Worm (Caenorhabditis elegans) whole organism, L3 larva: Measurements from ENCODE around the gene F14B8.6.

Experiments used
- R02D3.7 ChIP-seq: fragments of 150-350 bp; optimal IDR thresholded peaks from 2 replicates; lab custom pipeline; 2014; ENCODE audit warnings: missing biosample characterization, missing genetic modification characterization
- ZK546.5 ChIP-seq: sonication (generic microtip); optimal IDR thresholded peaks from 2 replicates; lab custom pipeline; 2017; ENCODE audit warnings: missing biosample characterization, missing genetic modification characterization
- aly-2 ChIP-seq: fragments of 150-350 bp; optimal IDR thresholded peaks from 2 replicates; lab custom pipeline; 2014; ENCODE audit warnings: missing biosample characterization, missing genetic modification characterization
- ceh-16 ChIP-seq: sonication (generic microtip); optimal IDR thresholded peaks from 2 replicates; lab custom pipeline; 2017; ENCODE audit warnings: missing biosample characterization, missing genetic modification characterization
- ceh-28 ChIP-seq: fragments of 150-350 bp; optimal IDR thresholded peaks from 2 replicates; lab custom pipeline; 2014; ENCODE audit warnings: missing biosample characterization, missing genetic modification reagents, missing genetic modification characterization
- ceh-82 ChIP-seq: fragments of 150-350 bp; optimal IDR thresholded peaks from 2 replicates; lab custom pipeline; 2014; ENCODE audit warnings: missing biosample characterization, missing genetic modification characterization
- ceh-9 ChIP-seq: sonication (generic microtip); optimal IDR thresholded peaks from 2 replicates; lab custom pipeline; 2018; ENCODE audit warnings: missing biosample characterization, missing genetic modification characterization
- egl-27 ChIP-seq: sonication (generic microtip); optimal IDR thresholded peaks from 4 replicates; lab custom pipeline; 2017; ENCODE audit warnings: missing biosample characterization, missing genetic modification reagents, missing genetic modification characterization
- egl-5 ChIP-seq: fragments of 150-350 bp; optimal IDR thresholded peaks from 2 replicates; lab custom pipeline; 2017; ENCODE audit warnings: missing biosample characterization, missing genetic modification reagents, missing genetic modification characterization, inconsistent platforms
- elt-1 ChIP-seq: fragments of 150-350 bp; optimal IDR thresholded peaks from 2 replicates; lab custom pipeline; 2014; ENCODE audit warnings: missing biosample characterization, missing genetic modification characterization
- elt-2 ChIP-seq: sonication (generic microtip); optimal IDR thresholded peaks from 2 replicates; lab custom pipeline; 2016; ENCODE audit warnings: missing genetic modification reagents, mild to moderate bottlenecking, missing genetic modification characterization, missing compliant biosample characterization
- elt-3 ChIP-seq, 3 experiments: fragments of 150-350 bp in 1 of 3; sonication (generic microtip) in 2 of 3; optimal IDR thresholded peaks; 2 replicates in 2 of 3; 4 replicates in 1 of 3; lab custom pipeline; 2014 to 2017; ENCODE audit warnings: missing biosample characterization in 3 of 3, missing genetic modification characterization in 3 of 3
- eor-1 ChIP-seq, 2 experiments: fragments of 150-350 bp; optimal IDR thresholded peaks; 2 replicates each; lab custom pipeline; 2014 to 2018; ENCODE audit warnings: missing biosample characterization in 2 of 2, missing genetic modification characterization in 2 of 2
- fkh-10 ChIP-seq: sonication (generic microtip); optimal IDR thresholded peaks from 2 replicates; lab custom pipeline; 2017; ENCODE audit warnings: missing biosample characterization, missing genetic modification reagents, missing genetic modification characterization
- fkh-2 ChIP-seq: fragments of 150-350 bp; optimal IDR thresholded peaks from 2 replicates; lab custom pipeline; 2014; ENCODE audit warnings: missing biosample characterization, missing genetic modification reagents, missing genetic modification characterization
- fos-1 ChIP-seq: fragments of 150-350 bp; optimal IDR thresholded peaks from 2 replicates; lab custom pipeline; 2014; ENCODE audit warnings: missing biosample characterization, missing genetic modification characterization
- hmg-11 ChIP-seq: sonication (generic microtip); optimal IDR thresholded peaks from 2 replicates; lab custom pipeline; 2016; ENCODE audit warnings: missing genetic modification characterization, missing compliant biosample characterization
- jun-1 ChIP-seq: fragments of 150-350 bp; optimal IDR thresholded peaks from 2 replicates; lab custom pipeline; 2014; ENCODE audit warnings: missing biosample characterization, missing genetic modification reagents, missing genetic modification characterization
- lin-39 ChIP-seq: fragments of 150-350 bp; optimal IDR thresholded peaks from 2 replicates; lab custom pipeline; 2018; ENCODE audit warnings: missing biosample characterization, missing genetic modification reagents, missing genetic modification characterization
- lsy-12 ChIP-seq: sonication (generic microtip); optimal IDR thresholded peaks from 2 replicates; lab custom pipeline; 2016; ENCODE audit warnings: mild to moderate bottlenecking, missing genetic modification characterization, missing compliant biosample characterization
- mdl-1 ChIP-seq: fragments of 150-350 bp; optimal IDR thresholded peaks from 2 replicates; lab custom pipeline; 2014; ENCODE audit warnings: missing biosample characterization, missing genetic modification characterization
- mml-1 ChIP-seq: fragments of 150-350 bp; sonication (generic microtip); optimal IDR thresholded peaks from 3 replicates; lab custom pipeline; 2014; ENCODE audit warnings: missing biosample characterization, missing genetic modification characterization
- nfya-1 ChIP-seq: sonication (generic microtip); optimal IDR thresholded peaks from 2 replicates; lab custom pipeline; 2017; ENCODE audit warnings: missing genetic modification characterization, mild to moderate bottlenecking, missing compliant biosample characterization, antibody characterized with exemption, moderate library complexity; ENCODE audit not compliant: insufficient read depth
- nhr-11 ChIP-seq: fragments of 150-350 bp; optimal IDR thresholded peaks from 2 replicates; lab custom pipeline; 2014; ENCODE audit warnings: missing biosample characterization, missing genetic modification characterization
- nhr-12 ChIP-seq: fragments of 150-350 bp; optimal IDR thresholded peaks from 2 replicates; lab custom pipeline; 2014; ENCODE audit warnings: missing biosample characterization, missing genetic modification characterization
- nhr-23 ChIP-seq: fragments of 150-350 bp; optimal IDR thresholded peaks from 2 replicates; lab custom pipeline; 2014; ENCODE audit warnings: missing biosample characterization, missing genetic modification reagents, missing genetic modification characterization
- nhr-237 ChIP-seq: fragments of 150-350 bp; optimal IDR thresholded peaks from 2 replicates; lab custom pipeline; 2014; ENCODE audit warnings: missing biosample characterization, missing genetic modification characterization
- nhr-25 ChIP-seq: sonication (generic microtip); optimal IDR thresholded peaks from 2 replicates; lab custom pipeline; 2017; ENCODE audit warnings: missing biosample characterization, missing genetic modification characterization
- nhr-28 ChIP-seq: fragments of 150-350 bp; optimal IDR thresholded peaks from 2 replicates; lab custom pipeline; 2014; ENCODE audit warnings: missing biosample characterization, missing genetic modification characterization
- nhr-43 ChIP-seq: sonication (generic microtip); optimal IDR thresholded peaks from 2 replicates; lab custom pipeline; 2016; ENCODE audit warnings: mild to moderate bottlenecking, missing genetic modification characterization, missing compliant biosample characterization; ENCODE audit not compliant: poor library complexity, severe bottlenecking
- nhr-67 ChIP-seq: fragments of 150-350 bp; optimal IDR thresholded peaks from 2 replicates; lab custom pipeline; 2014; ENCODE audit warnings: missing biosample characterization, missing genetic modification characterization
- nhr-76 ChIP-seq: fragments of 150-350 bp; sonication (generic microtip); optimal IDR thresholded peaks from 5 replicates; lab custom pipeline; 2014; ENCODE audit warnings: missing biosample characterization, missing genetic modification characterization
- nhr-77 ChIP-seq: fragments of 150-350 bp; optimal IDR thresholded peaks from 2 replicates; lab custom pipeline; 2014; ENCODE audit warnings: missing biosample characterization, missing genetic modification characterization
- pha-4 ChIP-seq: fragments of 150-350 bp; optimal IDR thresholded peaks from 2 replicates; lab custom pipeline; 2014; ENCODE audit warnings: missing biosample characterization, missing genetic modification reagents, missing genetic modification characterization
- pqm-1 ChIP-seq: fragments of 150-350 bp; optimal IDR thresholded peaks from 2 replicates; lab custom pipeline; 2017; ENCODE audit warnings: missing biosample characterization, missing genetic modification characterization, inconsistent platforms
- sea-2 ChIP-seq: fragments of 150-350 bp; sonication (generic microtip); optimal IDR thresholded peaks from 4 replicates; lab custom pipeline; 2014; ENCODE audit warnings: missing biosample characterization, missing genetic modification reagents, missing genetic modification characterization
- skn-1 ChIP-seq: fragments of 150-350 bp; optimal IDR thresholded peaks from 2 replicates; lab custom pipeline; 2014; ENCODE audit warnings: missing biosample characterization, missing genetic modification characterization
- tbx-2 ChIP-seq: sonication (generic microtip); optimal IDR thresholded peaks from 2 replicates; lab custom pipeline; 2016; ENCODE audit warnings: mild to moderate bottlenecking, missing genetic modification characterization, missing compliant biosample characterization
- unc-39 ChIP-seq: sonication (generic microtip); optimal IDR thresholded peaks from 4 replicates; lab custom pipeline; 2017; ENCODE audit warnings: missing biosample characterization, missing genetic modification characterization
- unc-62 ChIP-seq: fragments of 150-350 bp; sonication (generic microtip); optimal IDR thresholded peaks from 4 replicates; lab custom pipeline; 2014; ENCODE audit warnings: missing biosample characterization, missing genetic modification reagents, missing genetic modification characterization
- zag-1 ChIP-seq: fragments of 150-350 bp; optimal IDR thresholded peaks from 2 replicates; lab custom pipeline; 2014; ENCODE audit warnings: missing biosample characterization, missing genetic modification characterization
- ztf-11 ChIP-seq: fragments of 150-350 bp; optimal IDR thresholded peaks from 2 replicates; lab custom pipeline; 2014; ENCODE audit warnings: missing biosample characterization, missing genetic modification characterization
- ztf-4 ChIP-seq: fragments of 150-350 bp; optimal IDR thresholded peaks from 2 replicates; lab custom pipeline; 2014; ENCODE audit warnings: missing biosample characterization, missing genetic modification characterization

The F14B8.6 gene

DNA sequence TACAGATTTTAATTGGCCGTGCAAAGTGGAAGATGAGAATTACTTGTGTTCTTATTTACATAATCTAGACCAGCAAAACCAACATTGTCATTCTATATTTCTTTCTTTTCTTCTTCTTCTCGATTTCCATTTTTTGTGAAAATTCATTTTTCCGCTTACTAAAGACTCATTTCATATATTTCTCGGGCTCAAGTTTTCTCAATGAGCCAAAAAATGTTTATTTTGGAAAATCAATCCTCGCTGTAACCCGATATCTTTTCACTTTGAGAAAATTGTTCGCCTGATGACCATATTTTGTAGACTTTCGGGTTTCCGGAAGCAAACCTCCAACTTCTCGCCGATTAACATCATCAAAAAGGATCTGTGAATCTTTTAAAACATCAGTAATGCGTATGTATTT, 18.2 kb downstream of the F14B8.6 start, which contains the start of gene nhx-4:
nhx-4 (plus strand) TSS at position 301 of the 400 bp plus-strand sequence.
- TF ChIP-seq nhr-25 = no peak
- TF ChIP-seq jun-1 (tag; lab: Kevin White, UChicago) = no peak
- TF ChIP-seq fos-1 (tag; lab: Kevin White, UChicago) = no peak
- TF ChIP-seq sea-2 (GFP tag; lab: Kevin White, UChicago) = no peak
- no peak for TF ChIP-seq unc-62 (GFP tag; lab: Kevin White, UChicago)
- TF ChIP-seq pqm-1 (tag; lab: Kevin White, UChicago) = no peak
- TF ChIP-seq nhr-23 = no peak
- TF ChIP-seq zag-1 (tag; lab: Kevin White, UChicago) = no peak
- TF ChIP-seq ZK546.5 (tag; lab: Kevin White, UChicago) = no peak
- TF ChIP-seq skn-1 (tag; lab: Kevin White, UChicago) = no peak
- no peak for TF ChIP-seq fkh-2
- TF ChIP-seq mdl-1 = no peak
- no peak for TF ChIP-seq nhr-77
- TF ChIP-seq nhr-237 (tag; lab: Kevin White, UChicago) = no peak
- TF ChIP-seq, all 47 proteins: peak for 0

DNA sequence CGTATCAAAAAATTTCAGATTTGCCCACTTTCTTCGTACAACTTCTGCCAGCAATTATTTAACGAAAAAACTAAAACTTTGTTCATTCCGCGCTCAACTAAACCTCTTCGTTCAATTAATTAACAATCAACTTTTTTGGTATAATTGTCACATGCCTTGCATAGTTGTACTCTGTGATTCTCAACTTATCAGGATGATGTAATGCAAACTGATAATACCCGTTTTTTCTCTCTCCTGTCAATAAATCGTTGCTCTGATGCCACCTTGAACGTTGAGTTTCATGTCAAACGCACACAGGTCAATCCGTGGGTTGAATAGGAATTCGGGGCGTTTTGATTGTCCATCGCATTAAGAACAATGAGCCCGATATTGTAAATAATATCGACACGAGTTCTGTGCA, 26.6 kb downstream of the F14B8.6 start:
- TF ChIP-seq pqm-1 (tag; lab: Kevin White, UChicago) = peak; percentile 78
- no peak for TF ChIP-seq hmg-11
- peak; percentile 73 for TF ChIP-seq pha-4 (tag; lab: Kevin White, UChicago)
- TF ChIP-seq nhr-25 = no peak
- TF ChIP-seq ceh-28 (tag; lab: Kevin White, UChicago) = no peak
- no peak for TF ChIP-seq elt-3 (tag; optimal IDR thresholded peaks at IDR 0.05; lab: Kevin White, UChicago)
- peak; percentile 95 for TF ChIP-seq elt-2
- TF ChIP-seq sea-2 (GFP tag; lab: Kevin White, UChicago) = no peak
- TF ChIP-seq unc-39 (tag; lab: Kevin White, UChicago) = no peak
- TF ChIP-seq nhr-43 = no peak

ce11 chrX:6904064-6904771, 28.0 kb downstream of the F14B8.6 start, which contains the start of gene sid-5:
sid-5 (plus strand) TSS chrX:6904721.
- no peak for TF ChIP-seq tbx-2 (tag; lab: Kevin White, UChicago)
- peak; percentile 41 for TF ChIP-seq pha-4 (tag; lab: Kevin White, UChicago)
- TF ChIP-seq elt-2 = peak; percentile 4
- TF ChIP-seq nfya-1 = peak; percentile 7
- TF ChIP-seq nhr-67 (tag; lab: Kevin White, UChicago) = no peak

- TF ChIP-seq ceh-82 = no peak
- TF ChIP-seq pqm-1 (tag; lab: Kevin White, UChicago) = peak; percentile 22
- TF ChIP-seq fos-1 (tag; lab: Kevin White, UChicago) = no peak
- TF ChIP-seq egl-5 (tag; lab: Kevin White, UChicago) = no peak
- no peak for TF ChIP-seq ceh-9 (tag; lab: Kevin White, UChicago)
- TF ChIP-seq nfya-1 = peak; percentile 17
- no peak for TF ChIP-seq nhr-67 (tag; lab: Kevin White, UChicago)
- no peak for TF ChIP-seq nhr-77
- no peak for TF ChIP-seq mml-1 (tag; lab: Kevin White, UChicago)
- no peak for TF ChIP-seq lin-39 (tag; lab: Kevin White, UChicago)
- no peak for TF ChIP-seq eor-1 (tag; optimal IDR thresholded peaks at IDR 0.05; lab: Kevin White, UChicago)
- TF ChIP-seq elt-3 (tag; optimal IDR thresholded peaks at IDR 0.05; lab: Kevin White, UChicago) = peak in 1 of 3 experiments; percentile 0
- no peak for TF ChIP-seq aly-2 (tag; lab: Kevin White, UChicago)
- peak; percentile 56 for TF ChIP-seq jun-1 (tag; lab: Kevin White, UChicago)
- TF ChIP-seq nhr-25 = no peak
- TF ChIP-seq sea-2 (GFP tag; lab: Kevin White, UChicago) = no peak
- peak; percentile 72 for TF ChIP-seq hmg-11
- no peak for TF ChIP-seq nhr-237 (tag; lab: Kevin White, UChicago)
- no peak for TF ChIP-seq ztf-4 (tag; lab: Kevin White, UChicago)
- no peak for TF ChIP-seq egl-27 (tag; lab: Kevin White, UChicago)
- no peak for TF ChIP-seq ceh-28 (tag; lab: Kevin White, UChicago)
- TF ChIP-seq nhr-23 = peak; percentile 10
- peak; percentile 44 for TF ChIP-seq mdl-1
- no peak for TF ChIP-seq fkh-2
- no peak for TF ChIP-seq elt-1 (tag; lab: Kevin White, UChicago)
- TF ChIP-seq elt-2 = peak; percentile 51
- TF ChIP-seq fkh-10 (GFP tag; lab: Kevin White, UChicago) = no peak
- peak; percentile 74 for TF ChIP-seq nhr-43
- TF ChIP-seq nhr-12 (tag; lab: Kevin White, UChicago) = no peak
- no peak for TF ChIP-seq skn-1 (tag; lab: Kevin White, UChicago)
- no peak for TF ChIP-seq ceh-16
- no peak for TF ChIP-seq zag-1 (tag; lab: Kevin White, UChicago)
- TF ChIP-seq lsy-12 (tag; lab: Kevin White, UChicago) = peak; percentile 44
- no peak for TF ChIP-seq ztf-11 (tag; lab: Kevin White, UChicago)
- TF ChIP-seq tbx-2 (tag; lab: Kevin White, UChicago) = peak; percentile 10
- no peak for TF ChIP-seq nhr-76 (tag; lab: Kevin White, UChicago)
- TF ChIP-seq R02D3.7 (tag; lab: Kevin White, UChicago) = no peak
- TF ChIP-seq ZK546.5 (tag; lab: Kevin White, UChicago) = no peak
- TF ChIP-seq nhr-11 (tag; lab: Kevin White, UChicago) = no peak
- no peak for TF ChIP-seq nhr-28 (tag; lab: Kevin White, UChicago)
Observed at ce11 chrX:6902958-6903357, 29.3 kb downstream of the F14B8.6 start.
